Worm (Caenorhabditis elegans) whole organism, L4 larva: ENCODE results near the gene F20D6.15.

ENCODE experiments used
- F26F4.8 ChIP-seq: fragments of 200-800 bp; sonication (Bioruptor generic); conservative IDR thresholded peaks from 2 replicates; pipeline ENCODE4 v1.3.6; 2022; ENCODE audit warnings: missing genetic modification characterization, missing compliant biosample characterization
- F37D6.2 ChIP-seq: sonication (generic microtip); optimal IDR thresholded peaks from 2 replicates; lab custom pipeline; 2016; ENCODE audit warnings: mild to moderate bottlenecking, missing genetic modification characterization, missing compliant biosample characterization
- R02D3.7 ChIP-seq: fragments of 150-350 bp; sonication (generic microtip); optimal IDR thresholded peaks from 3 replicates; lab custom pipeline; 2014; ENCODE audit warnings: missing biosample characterization, missing genetic modification characterization
- Y48G9A.11 ChIP-seq: fragments of 200-800 bp; sonication (Bioruptor generic); IDR thresholded peaks from 2 replicates; pipeline ENCODE4 v1.3.6; 2022; ENCODE audit warnings: missing genetic modification reagents, missing genetic modification characterization, missing compliant biosample characterization
- aha-1 ChIP-seq: fragments of 150-350 bp; peaks from one replicate; lab custom pipeline; 2014; ENCODE audit warnings: missing biosample characterization, missing genetic modification characterization
- arid-1 ChIP-seq: fragments of 200-800 bp; sonication (Bioruptor generic); conservative IDR thresholded peaks from 2 replicates; pipeline ENCODE4 v1.3.6; 2022; ENCODE audit warnings: missing genetic modification reagents, missing genetic modification characterization, missing compliant biosample characterization
- ceh-28 ChIP-seq: fragments of 150-350 bp; optimal IDR thresholded peaks from 2 replicates; lab custom pipeline; 2014; ENCODE audit warnings: missing biosample characterization, missing genetic modification reagents, missing genetic modification characterization
- ceh-62 ChIP-seq: sonication (generic microtip); optimal IDR thresholded peaks from 2 replicates; lab custom pipeline; 2017; ENCODE audit warnings: missing biosample characterization, missing genetic modification characterization
- ces-1 ChIP-seq: fragments of 150-350 bp; sonication (generic microtip); optimal IDR thresholded peaks from 4 replicates; lab custom pipeline; 2014; ENCODE audit warnings: missing biosample characterization, missing genetic modification reagents, missing genetic modification characterization
- daf-16 ChIP-seq, 3 experiments: sonication (generic microtip); optimal IDR thresholded peaks; 2 replicates each; lab custom pipeline; 2016 to 2017; ENCODE audit warnings: missing genetic modification characterization in 3 of 3, missing genetic modification reagents in 3 of 3, mild to moderate bottlenecking in 2 of 3, missing compliant biosample characterization in 2 of 3, missing biosample characterization in 1 of 3, moderate library complexity in 1 of 3
- daf-19 ChIP-seq: fragments of 200-800 bp; sonication (Bioruptor generic); conservative IDR thresholded peaks from 2 replicates; pipeline ENCODE4 v1.3.6; 2022; ENCODE audit warnings: missing genetic modification characterization, missing compliant biosample characterization
- dmd-6 ChIP-seq: fragments of 200-800 bp; sonication (Bioruptor generic); IDR thresholded peaks from 2 replicates; pipeline ENCODE4 v1.3.6; 2022; ENCODE audit warnings: missing genetic modification reagents, missing genetic modification characterization, missing compliant biosample characterization
- duxl-1 ChIP-seq: sonication (generic microtip); optimal IDR thresholded peaks from 2 replicates; lab custom pipeline; 2016; ENCODE audit warnings: mild to moderate bottlenecking, missing genetic modification characterization, moderate library complexity, missing compliant biosample characterization; ENCODE audit not compliant: poor library complexity
- hmg-1.1 ChIP-seq: fragments of 200-800 bp; sonication (Bioruptor generic); IDR thresholded peaks from 2 replicates; pipeline ENCODE4 v1.3.6; 2022; ENCODE audit warnings: missing genetic modification reagents, missing genetic modification characterization, missing compliant biosample characterization
- lin-15B ChIP-seq: fragments of 150-350 bp; sonication (generic microtip); optimal IDR thresholded peaks from 3 replicates; lab custom pipeline; 2014; ENCODE audit warnings: missing biosample characterization, missing genetic modification characterization
- lin-38 ChIP-seq: fragments of 200-800 bp; sonication (Bioruptor generic); IDR thresholded peaks from 2 replicates; pipeline ENCODE4 v1.3.6; 2022; ENCODE audit warnings: missing genetic modification reagents, missing genetic modification characterization, missing compliant biosample characterization
- lin-39 ChIP-seq: fragments of 150-350 bp; optimal IDR thresholded peaks from 2 replicates; lab custom pipeline; 2014; ENCODE audit warnings: missing biosample characterization, missing genetic modification reagents, missing genetic modification characterization
- madf-5 ChIP-seq, 2 experiments: fragments of 200-800 bp; sonication (Bioruptor generic); IDR thresholded peaks; 2 replicates each; pipeline ENCODE4 v1.3.6; 2022; ENCODE audit warnings: missing compliant biosample characterization in 2 of 2, missing genetic modification characterization in 2 of 2
- mxl-2 ChIP-seq: fragments of 200-800 bp; sonication (Bioruptor generic); conservative IDR thresholded peaks from 2 replicates; pipeline ENCODE4 v1.3.6; 2022; ENCODE audit warnings: missing genetic modification reagents, missing genetic modification characterization, missing compliant biosample characterization
- nhr-111 ChIP-seq: fragments of 200-800 bp; sonication (Bioruptor generic); optimal IDR thresholded peaks from 2 replicates; lab custom pipeline; 2018; ENCODE audit warnings: mild to moderate bottlenecking, missing genetic modification characterization, missing compliant biosample characterization
- nhr-28 ChIP-seq: fragments of 150-350 bp; optimal IDR thresholded peaks from 2 replicates; lab custom pipeline; 2014; ENCODE audit warnings: missing biosample characterization, missing genetic modification characterization
- nhr-48 ChIP-seq: sonication (generic microtip); optimal IDR thresholded peaks from 2 replicates; lab custom pipeline; 2016; ENCODE audit warnings: mild to moderate bottlenecking, missing genetic modification characterization, missing compliant biosample characterization
- nhr-77 ChIP-seq: fragments of 150-350 bp; optimal IDR thresholded peaks from 2 replicates; lab custom pipeline; 2014; ENCODE audit warnings: missing biosample characterization, missing genetic modification characterization
- pha-4 ChIP-seq, 2 experiments: fragments of 150-350 bp in 1 of 2; fragments of 200-800 bp in 1 of 2; sonication (Bioruptor generic) in 1 of 2; IDR thresholded peaks in 1 of 2; optimal IDR thresholded peaks in 1 of 2; 2 replicates each; pipeline versions ENCODE4 v1.3.6 to Lab custom; 2014 to 2022; ENCODE audit warnings: missing genetic modification characterization in 2 of 2, missing genetic modification reagents in 2 of 2, missing biosample characterization in 1 of 2, missing compliant biosample characterization in 1 of 2
- pqm-1 ChIP-seq: sonication (generic microtip); optimal IDR thresholded peaks from 2 replicates; lab custom pipeline; 2017; ENCODE audit warnings: missing biosample characterization, missing genetic modification characterization
- set-16 ChIP-seq: fragments of 200-800 bp; sonication (Bioruptor generic); IDR thresholded peaks from 2 replicates; pipeline ENCODE4 v1.3.6; 2022; ENCODE audit warnings: missing genetic modification reagents, missing genetic modification characterization, missing compliant biosample characterization
- snpc-1.2 ChIP-seq: fragments of 200-800 bp; sonication (Bioruptor generic); IDR thresholded peaks from 2 replicates; pipeline ENCODE4 v1.3.6; 2022; ENCODE audit warnings: missing genetic modification reagents, missing genetic modification characterization, missing compliant biosample characterization
- snpc-4 ChIP-seq: fragments of 150-350 bp; optimal IDR thresholded peaks from 2 replicates; lab custom pipeline; 2014; ENCODE audit warnings: missing biosample characterization, missing genetic modification characterization
- spr-1 ChIP-seq: sonication (generic microtip); optimal IDR thresholded peaks from 2 replicates; lab custom pipeline; 2016; ENCODE audit warnings: mild to moderate bottlenecking, missing genetic modification characterization, missing compliant biosample characterization
- spr-3 ChIP-seq: fragments of 200-800 bp; sonication (Bioruptor generic); optimal IDR thresholded peaks from 2 replicates; lab custom pipeline; 2018; ENCODE audit warnings: mild to moderate bottlenecking, missing genetic modification characterization, missing compliant biosample characterization
- unc-62 ChIP-seq, 3 experiments: fragments of 150-350 bp in 1 of 3; sonication (generic microtip); optimal IDR thresholded peaks in 2 of 3; peaks in 1 of 3; 1 replicate in 1 of 3; 2 replicates in 2 of 3; lab custom pipeline; 2014 to 2017; ENCODE audit warnings: missing biosample characterization in 3 of 3, missing genetic modification characterization in 3 of 3, missing genetic modification reagents in 3 of 3, missing genotype in 1 of 3
- zag-1 ChIP-seq: fragments of 150-350 bp; optimal IDR thresholded peaks from 2 replicates; lab custom pipeline; 2014; ENCODE audit warnings: missing biosample characterization, missing genetic modification characterization
- ztf-11 ChIP-seq: fragments of 150-350 bp; optimal IDR thresholded peaks from 2 replicates; lab custom pipeline; 2014; ENCODE audit warnings: missing biosample characterization, missing genetic modification characterization

Gene F20D6.15

DNA sequence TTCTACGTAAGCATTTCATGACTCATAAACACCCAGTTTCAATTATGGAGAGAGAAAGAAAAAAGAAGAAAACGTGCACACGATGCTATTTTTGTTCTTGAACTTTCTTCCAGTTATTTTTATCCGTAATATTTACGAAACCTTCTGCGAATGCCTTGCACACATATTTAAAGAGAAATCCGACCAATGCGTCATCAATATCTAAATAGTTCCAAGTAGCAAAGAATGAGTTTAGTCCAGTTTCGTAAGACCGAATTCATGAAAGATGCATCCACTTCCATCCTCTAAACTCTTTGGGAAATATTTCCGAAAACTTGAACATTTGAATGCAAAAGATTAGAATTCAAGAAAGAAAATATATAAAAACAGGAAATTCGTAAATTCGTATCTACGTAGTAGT, 19.1 kb downstream of the F20D6.15 start:
- TF ChIP-seq F26F4.8, result no peak
- no peak for TF ChIP-seq F37D6.2 (tag; lab: Kevin White, UChicago)
- TF ChIP-seq hmg-1.1, result no peak
- no peak for TF ChIP-seq spr-3
- peak; percentile 99 for TF ChIP-seq aha-1
- TF ChIP-seq ces-1 (GFP tag; lab: Kevin White, UChicago), result no peak
- TF ChIP-seq, all 104 proteins: peak for 1

DNA sequence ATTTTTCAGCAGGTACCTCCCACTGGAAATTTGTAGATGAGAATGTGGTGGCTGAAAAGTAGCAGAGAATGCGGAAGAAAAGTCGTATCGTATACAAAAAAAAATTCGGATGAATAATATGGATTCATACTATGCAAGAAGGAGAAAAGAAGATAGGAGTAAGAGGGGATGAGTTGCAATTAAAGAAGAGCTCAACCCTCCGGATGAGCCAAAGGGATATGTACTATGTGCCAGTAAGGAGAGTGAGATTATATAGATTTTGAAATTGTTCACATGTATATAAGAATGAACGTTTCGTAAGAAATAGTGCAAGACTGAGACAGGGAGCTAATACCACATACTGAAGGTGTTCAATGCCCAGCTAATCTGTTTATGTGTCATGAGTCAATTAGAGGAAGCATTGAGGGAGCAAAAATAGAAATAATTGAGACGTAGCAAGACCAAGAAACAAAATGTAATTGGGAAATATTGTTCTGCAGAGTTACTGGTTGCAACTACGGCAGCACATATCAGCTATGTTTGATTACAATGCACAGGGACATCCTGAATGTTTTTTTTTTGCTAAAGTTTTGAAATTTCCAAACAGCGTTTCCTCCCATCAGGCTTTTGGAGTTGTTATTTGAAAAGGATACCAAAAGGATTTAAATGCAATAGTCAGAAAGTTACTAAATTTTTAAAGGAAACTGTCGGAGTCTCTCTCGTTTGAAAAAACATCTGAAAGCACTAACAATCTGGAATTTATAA, 19.9 kb downstream of the F20D6.15 start, which contains the start of gene F20D6.8:
TSS of gene F20D6.8 (minus strand) at position 51 of the 744 bp plus-strand sequence.
- TF ChIP-seq spr-1 (tag; lab: Kevin White, UChicago) (no peak), lin-15B (tag; lab: Kevin White, UChicago) (no peak), R02D3.7 (tag; lab: Kevin White, UChicago) (no peak), set-16 (GFP tag; lab: Robert Waterston, UW) (no peak), lin-38 (GFP tag; lab: Robert Waterston, UW) (no peak), unc-62 (GFP tag; optimal IDR thresholded peaks at IDR 0.05 in 1 of 2; lab: Kevin White, UChicago) (peak in 1 of 2 experiments; percentile 92), unc-62 (tag; optimal IDR thresholded peaks at IDR 0.05; lab: Kevin White, UChicago) (no peak), ztf-11 (tag; lab: Kevin White, UChicago) (no peak), lin-39 (no peak)

DNA sequence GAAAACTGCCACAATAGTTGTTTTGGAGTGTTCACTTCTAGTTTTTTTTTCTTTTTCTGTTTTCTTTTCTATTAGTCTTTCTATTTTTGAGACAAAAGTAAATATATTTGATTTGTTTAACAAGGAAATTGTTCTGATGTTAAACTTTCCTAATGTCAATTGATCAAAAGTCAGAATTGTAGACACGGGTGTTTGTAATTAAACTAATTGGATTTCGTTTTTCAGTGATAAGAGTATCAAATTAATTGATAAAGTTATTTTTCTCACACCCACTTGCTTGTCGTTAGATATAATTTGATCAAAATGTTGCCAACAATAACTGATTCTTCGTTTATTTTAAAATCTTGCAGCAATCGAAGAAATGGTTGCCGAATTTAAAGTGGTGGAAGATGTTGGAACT, 25.1 kb downstream of the F20D6.15 start:
- TF ChIP-seq ceh-28 (tag; lab: Kevin White, UChicago) (no peak), daf-16 (GFP tag; optimal IDR thresholded peaks at IDR 0.05; lab: Kevin White, UChicago) (no peak), daf-16 (tag; optimal IDR thresholded peaks at IDR 0.05; lab: Kevin White, UChicago) (peak; percentile 53)

DNA sequence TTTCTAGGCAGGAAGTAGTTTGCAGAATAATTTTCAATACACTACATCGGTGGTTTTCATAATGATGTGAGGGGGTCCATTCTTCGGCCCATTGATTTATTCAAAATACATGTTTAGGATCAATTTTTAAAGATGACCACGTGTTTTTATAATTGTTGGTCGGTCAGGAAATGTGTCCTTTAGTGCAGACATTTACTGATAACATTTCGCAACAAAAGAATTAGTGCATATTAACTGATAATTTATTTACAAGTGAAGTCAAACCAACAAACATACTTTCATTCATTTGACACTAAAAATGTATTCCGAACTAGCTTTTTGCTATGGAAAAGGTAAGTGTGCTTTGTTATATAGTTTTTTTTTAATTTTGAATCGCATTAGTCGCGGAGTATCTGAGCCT, 26.6 kb downstream of the F20D6.15 start, which contains the start of gene F20D6.5:
TSS of gene F20D6.5 (plus strand) at position 259 of the 400 bp plus-strand sequence.
- peak; percentile 48 for TF ChIP-seq pqm-1
- no peak for TF ChIP-seq Y48G9A.11
- no peak for TF ChIP-seq lin-38 (GFP tag; lab: Robert Waterston, UW)
- no peak for TF ChIP-seq ztf-11 (tag; lab: Kevin White, UChicago)
- TF ChIP-seq lin-39, result no peak
- no peak for TF ChIP-seq snpc-1.2 (GFP tag; lab: Robert Waterston, UW)
- TF ChIP-seq nhr-77 (tag; lab: Kevin White, UChicago), result peak; percentile 25
- no peak for TF ChIP-seq pha-4 (GFP tag; IDR thresholded peaks at IDR 0.05; lab: Robert Waterston, UW)
- no peak for TF ChIP-seq pha-4 (tag; optimal IDR thresholded peaks at IDR 0.05; lab: Kevin White, UChicago)
- TF ChIP-seq zag-1 (tag; lab: Kevin White, UChicago), result no peak
- no peak for TF ChIP-seq madf-5 (GFP tag; IDR thresholded peaks at IDR 0.05; lab: Robert Waterston, UW)
- TF ChIP-seq snpc-4 (tag; lab: Kevin White, UChicago), result no peak
- TF ChIP-seq nhr-28 (tag; lab: Kevin White, UChicago), result peak; percentile 58
- TF ChIP-seq nhr-111 (GFP tag; lab: Kevin White, UChicago), result no peak
- TF ChIP-seq mxl-2 (GFP tag; lab: Robert Waterston, UW), result no peak
- TF ChIP-seq dmd-6 (GFP tag; lab: Robert Waterston, UW), result peak; percentile 67
- no peak for TF ChIP-seq daf-19
- TF ChIP-seq daf-16 (GFP tag; optimal IDR thresholded peaks at IDR 0.05; lab: Kevin White, UChicago), result no peak
- peak; percentile 70 for TF ChIP-seq daf-16 (tag; optimal IDR thresholded peaks at IDR 0.05; lab: Kevin White, UChicago)

DNA sequence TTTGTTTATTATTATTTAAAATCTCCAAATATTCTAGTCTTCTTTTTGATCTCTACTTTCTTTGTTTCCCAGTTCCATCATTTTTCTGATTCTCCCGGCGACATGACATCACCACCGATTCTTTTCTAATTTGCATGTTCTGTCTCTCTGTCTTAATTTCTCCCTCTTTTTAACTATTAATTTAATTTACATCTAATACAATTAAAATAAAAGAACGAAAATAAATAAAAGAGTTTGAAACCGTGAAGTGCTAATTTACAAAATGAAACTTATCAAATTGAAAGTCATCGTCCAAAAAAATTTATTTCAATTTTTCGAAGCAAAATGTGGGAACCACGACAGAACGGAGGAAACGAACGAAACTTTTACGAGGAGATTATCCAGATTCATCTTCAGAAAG, 28.6 kb downstream of the F20D6.15 start, which contains the start of gene F20D6.6:
TSS of gene F20D6.6 (plus strand) at position 301 of the 400 bp plus-strand sequence.
- TF ChIP-seq R02D3.7 (tag; lab: Kevin White, UChicago) (no peak), lin-39 (no peak), nhr-48 (tag; lab: Kevin White, UChicago) (no peak), mxl-2 (GFP tag; lab: Robert Waterston, UW) (no peak), daf-16 (GFP tag; optimal IDR thresholded peaks at IDR 0.05; lab: Kevin White, UChicago) (no peak), daf-16 (tag; optimal IDR thresholded peaks at IDR 0.05; lab: Kevin White, UChicago) (no peak), duxl-1 (tag; lab: Kevin White, UChicago) (no peak), spr-3 (no peak), madf-5 (GFP tag; IDR thresholded peaks at IDR 0.05; lab: Robert Waterston, UW) (no peak), ceh-62 (no peak), arid-1 (GFP tag; lab: Robert Waterston, UW) (no peak)
- TF ChIP-seq, all 104 proteins: peak for 0
